Worm (Caenorhabditis elegans) whole organism, mixed stage, embryonic: ENCODE measurements around the gene srsx-30.

Experiments used
- ces-1 ChIP-seq: fragments of 150-350 bp; optimal IDR thresholded peaks from 2 replicates; lab custom pipeline; 2014; ENCODE audit warnings: missing biosample characterization, missing genetic modification reagents, missing genetic modification characterization
- elt-1 ChIP-seq: sonication (generic microtip); optimal IDR thresholded peaks from 2 replicates; lab custom pipeline; 2017; ENCODE audit warnings: missing genetic modification characterization, mild to moderate bottlenecking, missing compliant biosample characterization, antibody characterized with exemption, moderate library complexity, borderline replicate concordance; ENCODE audit not compliant: insufficient read depth
- lin-13 ChIP-seq: fragments of 150-350 bp; optimal IDR thresholded peaks from 2 replicates; lab custom pipeline; 2014; ENCODE audit warnings: missing biosample characterization, missing genetic modification characterization
- mep-1 ChIP-seq: fragments of 150-350 bp; optimal IDR thresholded peaks from 2 replicates; lab custom pipeline; 2017; ENCODE audit warnings: missing biosample characterization, missing genetic modification reagents, missing genetic modification characterization, inconsistent platforms
- nhr-237 ChIP-seq: fragments of 150-350 bp; optimal IDR thresholded peaks from 2 replicates; lab custom pipeline; 2014; ENCODE audit warnings: missing biosample characterization, missing genetic modification characterization
- nhr-28 ChIP-seq: fragments of 150-350 bp; optimal IDR thresholded peaks from 2 replicates; lab custom pipeline; 2014; ENCODE audit warnings: missing biosample characterization, missing genetic modification characterization
- pha-4 ChIP-seq: fragments of 150-350 bp; optimal IDR thresholded peaks from 2 replicates; lab custom pipeline; 2018; ENCODE audit warnings: missing biosample characterization, missing genetic modification reagents, missing genetic modification characterization
- sem-2 ChIP-seq: fragments of 200-800 bp; sonication (Bioruptor generic); optimal IDR thresholded peaks from 2 replicates; lab custom pipeline; 2018; ENCODE audit warnings: mild to moderate bottlenecking, missing genetic modification characterization, missing compliant biosample characterization
- unc-62 ChIP-seq: fragments of 150-350 bp; optimal IDR thresholded peaks from 2 replicates; lab custom pipeline; 2014; ENCODE audit warnings: missing biosample characterization, missing genetic modification reagents, missing genetic modification characterization
- ztf-11 ChIP-seq: fragments of 150-350 bp; optimal IDR thresholded peaks from 2 replicates; lab custom pipeline; 2014; ENCODE audit warnings: missing biosample characterization, missing genetic modification characterization

DNA sequence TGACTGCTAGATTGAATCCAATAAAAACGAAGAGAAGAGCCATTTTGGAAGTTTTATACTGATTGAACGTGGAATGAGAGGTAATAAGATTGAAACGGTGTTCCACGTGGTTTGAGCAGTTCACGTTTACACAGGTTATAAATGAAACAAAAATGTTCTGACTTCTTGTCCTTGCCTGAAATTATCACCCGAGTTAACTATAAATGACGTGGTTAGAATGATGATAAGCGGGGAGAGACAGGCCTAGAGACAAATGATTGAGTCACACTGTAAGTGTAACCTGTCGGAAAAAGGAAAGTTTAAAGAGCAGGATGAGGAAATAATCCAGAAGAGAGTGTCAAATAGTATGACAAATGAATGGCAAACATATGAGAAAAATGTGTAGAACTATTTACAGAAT lies 2.3 kb downstream of the srsx-30 start, which contains the start of gene C51E3.10:
- TF ChIP-seq nhr-237 (tag; lab: Kevin White, UChicago) (no peak), pha-4 (tag; lab: Kevin White, UChicago) (no peak), ces-1 (GFP tag; lab: Kevin White, UChicago) (no peak), nhr-28 (tag; lab: Kevin White, UChicago) (no peak), unc-62 (GFP tag; lab: Kevin White, UChicago) (no peak), ztf-11 (no peak), lin-13 (no peak), elt-1 (tag; lab: Kevin White, UChicago) (no peak), mep-1 (tag; lab: Kevin White, UChicago) (no peak), sem-2 (GFP tag; lab: Kevin White, UChicago) (no peak)
